2 fruit fly cellular contexts compared by ENCODE assay signal in the genomic region with DNA sequence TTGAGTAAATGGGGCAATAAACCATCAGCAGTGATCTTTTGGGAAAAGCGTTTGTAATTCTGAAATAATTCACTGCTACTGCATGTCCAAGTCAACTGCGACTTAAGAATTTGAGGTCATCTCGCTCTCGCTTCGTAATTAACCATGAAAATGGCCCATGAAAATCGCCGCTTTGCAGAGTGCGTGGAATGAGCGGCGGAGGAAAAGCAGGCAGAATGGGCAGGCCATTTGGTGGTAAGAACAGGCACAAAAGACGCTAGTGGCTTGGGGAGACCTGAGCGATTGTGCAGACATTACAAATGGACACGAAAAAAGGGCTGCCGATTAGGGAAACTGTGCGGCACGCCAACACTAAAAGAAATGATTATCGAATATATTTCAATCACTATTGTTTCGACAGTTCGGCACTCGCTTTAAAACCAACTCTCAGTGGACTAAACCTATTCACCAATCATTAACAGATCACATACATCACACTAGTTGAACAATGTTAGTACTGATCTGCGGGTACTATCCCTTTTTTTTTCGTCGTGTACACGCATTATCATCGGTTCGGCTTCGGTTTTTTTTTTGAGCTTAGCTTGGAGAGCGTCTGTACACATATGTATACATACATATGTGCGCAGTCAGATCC.
TF ChIP-seq lines count a peak whose summit lies in the region.

No protein-coding gene starts in this region.

TF ChIP-seq in whole organism, embryonic, 481 proteins besides CTCF, POLR2A, EP300 and RAD21 (continued from another document and continues in another):
- TF ChIP-seq CHES-1-like (GFP tag; optimal IDR thresholded peaks at IDR 0.05; lab: Kevin White, UChicago) (peak; percentile 2), bab2 (GFP tag; optimal IDR thresholded peaks at IDR 0.05; lab: Kevin White, UChicago) (peak; percentile 28), onecut (GFP tag; IDR thresholded peaks at IDR 0.05; lab: Robert Waterston, UW) (no peak), MESR4 (GFP tag; optimal IDR thresholded peaks at IDR 0.05; lab: Kevin White, UChicago) (no peak), sens (GFP tag; lab: Kevin White, UChicago) (peak; percentile 94), Trl (optimal IDR thresholded peaks at IDR 0.05; lab: Kevin White, UChicago) (no peak), Trl (GFP tag; optimal IDR thresholded peaks at IDR 0.05; lab: Kevin White, UChicago) (peak; percentile 23), H15 (GFP tag; IDR thresholded peaks at IDR 0.05; lab: Robert Waterston, UW) (0 out of 3 replicates have a peak, but pooled peaks have one; percentile 19), Sox102F (GFP tag; optimal IDR thresholded peaks at IDR 0.05; lab: Kevin White, UChicago) (peak; percentile 54), Sry-β (GFP tag; optimal IDR thresholded peaks at IDR 0.05; lab: Kevin White, UChicago) (no peak), Dref (GFP tag; IDR thresholded peaks at IDR 0.05; lab: Robert Waterston, UW) (no peak), CG13424 (tag; optimal IDR thresholded peaks at IDR 0.05; lab: Kevin White, UChicago) (peak; percentile 14), grau (tag; optimal IDR thresholded peaks at IDR 0.05; lab: Kevin White, UChicago) (peak; percentile 22), cas (GFP tag; IDR thresholded peaks at IDR 0.05; lab: Robert Waterston, UW) (no peak), otp (GFP tag; IDR thresholded peaks at IDR 0.05; lab: Robert Waterston, UW) (0 out of 3 replicates have a peak, but pooled peaks have one; percentile 49), sisA (GFP tag; IDR thresholded peaks at IDR 0.05; lab: Robert Waterston, UW) (peak; percentile 55), CG10979 (tag; optimal IDR thresholded peaks at IDR 0.05; lab: Kevin White, UChicago) (peak; percentile 66), CG1529 (GFP tag; optimal IDR thresholded peaks at IDR 0.05; lab: Kevin White, UChicago) (peak; percentile 9), CG11093 (GFP tag; IDR thresholded peaks at IDR 0.05; lab: Robert Waterston, UW) (0 out of 3 replicates have a peak, but pooled peaks have one; percentile 14), zf30C (GFP tag; optimal IDR thresholded peaks at IDR 0.05; lab: Kevin White, UChicago) (peak; percentile 67), D (optimal IDR thresholded peaks at IDR 0.05; lab: Kevin White, UChicago) (no peak), D (GFP tag; optimal IDR thresholded peaks at IDR 0.05; lab: Kevin White, UChicago) (peak; percentile 49), CG18262 (tag; optimal IDR thresholded peaks at IDR 0.05; lab: Kevin White, UChicago) (peak; percentile 46), Lpt (GFP tag; optimal IDR thresholded peaks at IDR 0.05; lab: Kevin White, UChicago) (no peak), CG17802 (tag; optimal IDR thresholded peaks at IDR 0.05; lab: Kevin White, UChicago) (peak; percentile 2), CG15269 (tag; optimal IDR thresholded peaks at IDR 0.05; lab: Kevin White, UChicago) (no peak), CG1602 (GFP tag; optimal IDR thresholded peaks at IDR 0.05; lab: Kevin White, UChicago) (peak; percentile 2), gcm (GFP tag; optimal IDR thresholded peaks at IDR 0.05; lab: Kevin White, UChicago) (peak; percentile 35), vvl (GFP tag; IDR thresholded peaks at IDR 0.05; lab: Robert Waterston, UW) (0 out of 2 replicates have a peak, but pooled peaks have one; percentile 22), Fer2 (tag; optimal IDR thresholded peaks at IDR 0.05; lab: Kevin White, UChicago) (no peak), CG10959 (GFP tag; IDR thresholded peaks at IDR 0.05; lab: Robert Waterston, UW) (peak; percentile 41; the same call in 1 of the 2 replicates), Optix (GFP tag; IDR thresholded peaks at IDR 0.05; lab: Robert Waterston, UW) (no peak), jing (GFP tag; optimal IDR thresholded peaks at IDR 0.05; lab: Kevin White, UChicago) (peak; percentile 3), luna (GFP tag; optimal IDR thresholded peaks at IDR 0.05; lab: Kevin White, UChicago) (no peak), CG2202 (tag; optimal IDR thresholded peaks at IDR 0.05; lab: Kevin White, UChicago) (peak; percentile 20), CG6272 (GFP tag; IDR thresholded peaks at IDR 0.05; lab: Robert Waterston, UW) (no peak), CG12391 (tag; optimal IDR thresholded peaks at IDR 0.05; lab: Kevin White, UChicago) (peak; percentile 38), Hr51 (GFP tag; optimal IDR thresholded peaks at IDR 0.05; lab: Kevin White, UChicago) (peak in 1 of 2 experiments; percentile 31), Doc3 (GFP tag; IDR thresholded peaks at IDR 0.05; lab: Robert Waterston, UW; ENCODE audit: partially characterized antibody) (no peak), Ssrp (tag; optimal IDR thresholded peaks at IDR 0.05; lab: Kevin White, UChicago) (peak; percentile 0), tio (GFP tag; optimal IDR thresholded peaks at IDR 0.05; lab: Kevin White, UChicago) (no peak), CG1233 (GFP tag; optimal IDR thresholded peaks at IDR 0.05; lab: Kevin White, UChicago) (no peak), CG6813 (GFP tag; optimal IDR thresholded peaks at IDR 0.05; lab: Kevin White, UChicago) (peak; percentile 27), E2f1 (GFP tag; IDR thresholded peaks at IDR 0.05; lab: Robert Waterston, UW) (peak; percentile 23; the same call in 1 of the 2 replicates), CG7928 (GFP tag; optimal IDR thresholded peaks at IDR 0.05; lab: Kevin White, UChicago) (no peak), en (GFP tag; optimal IDR thresholded peaks at IDR 0.05; lab: Kevin White, UChicago) (peak; percentile 19), tin (GFP tag; optimal IDR thresholded peaks at IDR 0.05; lab: Kevin White, UChicago) (peak; percentile 57), ci (GFP tag; IDR thresholded peaks at IDR 0.05; lab: Robert Waterston, UW) (peak; percentile 63; the same call in 1 of the 3 replicates), prd (optimal IDR thresholded peaks at IDR 0.05; lab: Kevin White, UChicago) (no peak), prd (GFP tag; IDR thresholded peaks at IDR 0.05; lab: Robert Waterston, UW) (peak; percentile 64; the same call in 2 of the 3 replicates), CG4424 (GFP tag; optimal IDR thresholded peaks at IDR 0.05; lab: Kevin White, UChicago) (peak; percentile 46), CG8290 (GFP tag; optimal IDR thresholded peaks at IDR 0.05; lab: Kevin White, UChicago) (peak; percentile 19), CG8290 (tag; optimal IDR thresholded peaks at IDR 0.05; lab: Kevin White, UChicago) (peak in 1 of 2 experiments; percentile 28), phol (tag; optimal IDR thresholded peaks at IDR 0.05; lab: Kevin White, UChicago) (peak; percentile 56), crol (GFP tag; IDR thresholded peaks at IDR 0.05; lab: Robert Waterston, UW) (no peak), CG16863 (GFP tag; optimal IDR thresholded peaks at IDR 0.05; lab: Kevin White, UChicago) (peak; percentile 2), lola (GFP tag; optimal IDR thresholded peaks at IDR 0.05; lab: Kevin White, UChicago) (peak in 1 of 3 experiments; percentile 51), gsb-n (tag; optimal IDR thresholded peaks at IDR 0.05; lab: Kevin White, UChicago) (peak; percentile 48), Oaz (GFP tag; IDR thresholded peaks at IDR 0.05; lab: Robert Waterston, UW) (no peak), CG9437 (GFP tag; optimal IDR thresholded peaks at IDR 0.05; lab: Kevin White, UChicago) (no peak), CG2875 (GFP tag; optimal IDR thresholded peaks at IDR 0.05; lab: Kevin White, UChicago) (peak; percentile 5)

TF ChIP-seq in whole organism, prepupa, 60 proteins besides CTCF, POLR2A, EP300 and RAD21 (continued from another document):
- TF ChIP-seq CG6276 (GFP tag; optimal IDR thresholded peaks at IDR 0.05; lab: Kevin White, UChicago), result no peak
- TF ChIP-seq CG32006 (GFP tag; optimal IDR thresholded peaks at IDR 0.05; lab: Kevin White, UChicago), result no peak
- no peak for TF ChIP-seq Eip93F (GFP tag; optimal IDR thresholded peaks at IDR 0.05; lab: Kevin White, UChicago)
- TF ChIP-seq CG31627 (GFP tag; optimal IDR thresholded peaks at IDR 0.05; lab: Kevin White, UChicago), result peak; percentile 4
- peak; percentile 19 for TF ChIP-seq svp (GFP tag; lab: Kevin White, UChicago)
- no peak for TF ChIP-seq Sox14 (GFP tag; optimal IDR thresholded peaks at IDR 0.05; lab: Kevin White, UChicago)
- no peak for TF ChIP-seq CG8319 (GFP tag; optimal IDR thresholded peaks at IDR 0.05; lab: Kevin White, UChicago)
- no peak for TF ChIP-seq CG15336 (GFP tag; IDR thresholded peaks at IDR 0.05; lab: Robert Waterston, UW)
- no peak for TF ChIP-seq dac (GFP tag; optimal IDR thresholded peaks at IDR 0.05; lab: Kevin White, UChicago)
- TF ChIP-seq salr (GFP tag; optimal IDR thresholded peaks at IDR 0.05; lab: Kevin White, UChicago), result no peak
- no peak for TF ChIP-seq fkh (GFP tag; optimal IDR thresholded peaks at IDR 0.05; lab: Kevin White, UChicago)
- peak; percentile 53 for TF ChIP-seq Eip78C (GFP tag; lab: Kevin White, UChicago)
- TF ChIP-seq Hr39 (GFP tag; optimal IDR thresholded peaks at IDR 0.05; lab: Kevin White, UChicago), result peak; percentile 13
- TF ChIP-seq CG4318 (GFP tag; optimal IDR thresholded peaks at IDR 0.05; lab: Kevin White, UChicago), result no peak
TF ChIP-seq in whole organism, prepupa: peak in this region for 15.
